Worm (Caenorhabditis elegans): ENCODE results near the gene C15H9.3.

The C15H9.3 gene

ce11 chrX:6160427-6160826, 44.8 kb downstream of the C15H9.3 start, which contains the start of gene odd-2:
odd-2 (minus strand) TSS chrX:6160527.
- no peak for TF ChIP-seq aly-2 (tag; optimal IDR thresholded peaks at IDR 0.05)
- TF ChIP-seq fos-1 (tag; optimal IDR thresholded peaks at IDR 0.05), result no peak
- TF ChIP-seq jun-1 (tag; optimal IDR thresholded peaks at IDR 0.05), result no peak
- TF ChIP-seq R02D3.7 (tag; optimal IDR thresholded peaks at IDR 0.05), result no peak
- TF ChIP-seq nhr-76 (tag; optimal IDR thresholded peaks at IDR 0.05), result no peak

ce11 chrX:6162037-6162436, 46.4 kb downstream of the C15H9.3 start:
- TF ChIP-seq ceh-28 (tag; optimal IDR thresholded peaks at IDR 0.05) (no peak), nfya-1 (tag; optimal IDR thresholded peaks at IDR 0.05; ENCODE audit: insufficient read depth) (peak; percentile 47)

ce11 chrX:6167376-6167775, 51.8 kb downstream of the C15H9.3 start:
- TF ChIP-seq ztf-11 (tag; optimal IDR thresholded peaks at IDR 0.05), result no peak
- peak; percentile 61 for TF ChIP-seq elt-2 (tag; optimal IDR thresholded peaks at IDR 0.05)
